Worm (Caenorhabditis elegans) whole organism, midembryonic: ENCODE measurements around the gene ZC239.4.

ENCODE experiments used
- T22C8.4 ChIP-seq: fragments of 200-800 bp; sonication (Bioruptor generic); IDR thresholded peaks from 2 replicates; pipeline ENCODE4 v1.3.6; 2022; ENCODE audit warnings: missing genetic modification characterization, missing compliant biosample characterization
- cog-1 ChIP-seq: sonication (generic microtip); optimal IDR thresholded peaks from 2 replicates; lab custom pipeline; 2016; ENCODE audit warnings: missing genetic modification characterization, missing compliant biosample characterization
- flt-1 ChIP-seq: fragments of 200-800 bp; sonication (Bioruptor generic); IDR thresholded peaks from 2 replicates; pipeline ENCODE4 v1.3.6; 2022; ENCODE audit warnings: missing genetic modification characterization, missing compliant biosample characterization
- klf-2 ChIP-seq: fragments of 200-800 bp; sonication (Bioruptor generic); conservative IDR thresholded peaks from 2 replicates; pipeline ENCODE4 v1.3.6; 2022; ENCODE audit warnings: missing genetic modification reagents, missing genetic modification characterization, missing compliant biosample characterization
- med-1 ChIP-seq: sonication (generic microtip); optimal IDR thresholded peaks from 2 replicates; lab custom pipeline; 2017; ENCODE audit warnings: missing genetic modification characterization, mild to moderate bottlenecking, missing compliant biosample characterization, antibody characterized with exemption, missing genetic modification reagents; ENCODE audit not compliant: insufficient read depth
- ref-1 ChIP-seq: fragments of 200-800 bp; sonication (Bioruptor generic); conservative IDR thresholded peaks from 2 replicates; pipeline ENCODE4 v1.3.6; 2022; ENCODE audit warnings: missing genetic modification reagents, missing genetic modification characterization, missing compliant biosample characterization
- tab-1 ChIP-seq: fragments of 200-800 bp; sonication (Bioruptor generic); IDR thresholded peaks from 2 replicates; pipeline ENCODE4 v1.3.6; 2022; ENCODE audit warnings: missing genetic modification characterization, missing compliant biosample characterization
- ztf-29 ChIP-seq: fragments of 200-800 bp; sonication (Bioruptor generic); IDR thresholded peaks from 2 replicates; pipeline ENCODE4 v1.3.6; 2022; ENCODE audit warnings: missing genetic modification reagents, missing genetic modification characterization, missing compliant biosample characterization

- no peak for TF ChIP-seq tab-1
- TF ChIP-seq med-1 (GFP tag; lab: Kevin White, UChicago) = no peak
- TF ChIP-seq flt-1 (GFP tag; lab: Robert Waterston, UW) = no peak
- TF ChIP-seq ref-1 (GFP tag; lab: Robert Waterston, UW) = no peak
- TF ChIP-seq klf-2 (GFP tag; lab: Robert Waterston, UW) = no peak
- TF ChIP-seq T22C8.4 (GFP tag; lab: Robert Waterston, UW) = no peak
- no peak for TF ChIP-seq cog-1
- TF ChIP-seq ztf-29 (GFP tag; lab: Robert Waterston, UW) = no peak
Measured at ce11 chrII:3195739-3196138, 18.3 kb upstream of the ZC239.4 start.
